Fruit fly (Drosophila melanogaster) whole organism, embryonic: ENCODE data around the gene CG43251.
A peak's percentile ranks its signal among the peaks of the same experiment; 100 is the strongest.

ENCODE experiments used
- Abd-B ChIP-seq: fragments of 200-800 bp; sonication (Bioruptor generic); optimal IDR thresholded peaks from 2 replicates; lab custom pipeline; 2018; ENCODE audit warnings: missing biosample characterization, mild to moderate bottlenecking, missing genetic modification characterization, moderate library complexity
- Awh ChIP-seq: fragments of 200-800 bp; sonication (Bioruptor generic); IDR thresholded peaks from 2 replicates; pipeline ENCODE4, ENCODE4 v1.3.6; 2022; ENCODE audit warnings: missing biosample characterization, missing genetic modification characterization
- CG10274 ChIP-seq: fragments of 200-800 bp; sonication (Bioruptor generic); optimal IDR thresholded peaks from 3 replicates; lab custom pipeline; 2017; ENCODE audit warnings: missing biosample characterization, mild to moderate bottlenecking, missing genetic modification characterization
- CG13287 ChIP-seq: fragments of 200-800 bp; sonication (Bioruptor generic); IDR thresholded peaks from 2 replicates; pipeline ENCODE4 v1.3.6; 2022; ENCODE audit warnings: missing biosample characterization, missing genetic modification characterization; ENCODE audit not compliant: partially characterized antibody
- CG14965 ChIP-seq: fragments of 200-800 bp; sonication (Bioruptor generic); optimal IDR thresholded peaks from 2 replicates; lab custom pipeline; 2016; ENCODE audit warnings: missing biosample characterization, missing genetic modification characterization, borderline replicate concordance
- CG15696 ChIP-seq: fragments of 200-800 bp; sonication (Bioruptor generic); optimal IDR thresholded peaks from 2 replicates; lab custom pipeline; 2019; ENCODE audit warnings: missing biosample characterization, mild to moderate bottlenecking, missing genetic modification characterization, moderate library complexity
- CG17186 ChIP-seq: fragments of 200-800 bp; sonication (Bioruptor generic); optimal IDR thresholded peaks from 3 replicates; lab custom pipeline; 2017; ENCODE audit warnings: missing biosample characterization, missing genetic modification reagents, missing genetic modification characterization
- CG2889 ChIP-seq: fragments of 200-800 bp; sonication (Bioruptor generic); IDR thresholded peaks from 3 replicates; pipeline ENCODE4 v1.3.6; 2022; ENCODE audit warnings: missing biosample characterization, missing genetic modification characterization
- CG3407 ChIP-seq: fragments of 200-800 bp; sonication (Bioruptor generic); optimal IDR thresholded peaks from 2 replicates; lab custom pipeline; 2018; ENCODE audit warnings: missing biosample characterization, mild to moderate bottlenecking, missing genetic modification characterization
- CG4424 ChIP-seq: fragments of 200-800 bp; sonication (Bioruptor generic); optimal IDR thresholded peaks from 3 replicates; lab custom pipeline; 2016; ENCODE audit warnings: missing biosample characterization, missing genetic modification characterization
- CG7372 ChIP-seq: fragments of 200-800 bp; sonication (Bioruptor generic); IDR thresholded peaks from 2 replicates; pipeline ENCODE4 v1.3.6; 2022; ENCODE audit warnings: missing biosample characterization, missing genetic modification characterization
- CG8388 ChIP-seq: fragments of 200-800 bp; sonication (Bioruptor generic); optimal IDR thresholded peaks from 2 replicates; lab custom pipeline; 2019; ENCODE audit warnings: missing biosample characterization, mild to moderate bottlenecking, missing genetic modification characterization, moderate library complexity
- CG9437 ChIP-seq: fragments of 200-800 bp; sonication (Bioruptor generic); optimal IDR thresholded peaks from 2 replicates; lab custom pipeline; 2018; ENCODE audit warnings: missing biosample characterization, mild to moderate bottlenecking, missing genetic modification characterization
- D ChIP-seq, 2 experiments: fragments of 200-800 bp in 1 of 2; fragments of >200 bp in 1 of 2; sonication (Bioruptor generic) in 1 of 2; optimal IDR thresholded peaks; 2 replicates in 1 of 2; 3 replicates in 1 of 2; lab custom pipeline; 2017; ENCODE audit warnings: mild to moderate bottlenecking in 1 of 2, missing biosample characterization in 1 of 2, missing genetic modification characterization in 1 of 2, missing genetic modification reagents in 1 of 2
- Dek ChIP-seq: fragments of 200-800 bp; sonication (Bioruptor generic); optimal IDR thresholded peaks from 3 replicates; lab custom pipeline; 2019; ENCODE audit warnings: missing biosample characterization, mild to moderate bottlenecking, missing genetic modification characterization, moderate library complexity
- Drgx ChIP-seq: fragments of 200-800 bp; sonication (Bioruptor generic); IDR thresholded peaks from 2 replicates; pipeline ENCODE4 v1.3.6; 2022; ENCODE audit warnings: missing biosample characterization, missing genetic modification characterization
- HmgZ ChIP-seq: fragments of 200-800 bp; sonication (Bioruptor generic); optimal IDR thresholded peaks from 2 replicates; lab custom pipeline; 2018; ENCODE audit warnings: missing biosample characterization, mild to moderate bottlenecking, missing genetic modification characterization
- Hmr ChIP-seq: fragments of 200-800 bp; sonication (Bioruptor generic); optimal IDR thresholded peaks from 3 replicates; lab custom pipeline; 2017; ENCODE audit warnings: mild to moderate bottlenecking, missing biosample characterization, missing genetic modification reagents, missing genetic modification characterization
- Med ChIP-seq: fragments of 200-800 bp; sonication (Bioruptor generic); peaks from one replicate; lab custom pipeline; 2016; ENCODE audit warnings: missing biosample characterization, missing genetic modification characterization, mild to moderate bottlenecking, inconsistent platforms, moderate library complexity
- Mrtf ChIP-seq: fragments of 200-800 bp; sonication (Bioruptor generic); IDR thresholded peaks from 3 replicates; pipeline ENCODE4 v1.3.6; 2022; ENCODE audit warnings: missing biosample characterization, missing genetic modification characterization
- Myb ChIP-seq: fragments of 200-800 bp; sonication (Bioruptor generic); optimal IDR thresholded peaks from 2 replicates; lab custom pipeline; 2016; ENCODE audit warnings: missing biosample characterization, missing genetic modification characterization
- Nf-YC ChIP-seq: fragments of 200-800 bp; optimal IDR thresholded peaks from 3 replicates; lab custom pipeline; 2019; ENCODE audit warnings: missing biosample characterization, mild to moderate bottlenecking, missing genetic modification characterization, moderate library complexity
- NfI ChIP-seq: fragments of 200-800 bp; sonication (Bioruptor generic); optimal IDR thresholded peaks from 3 replicates; lab custom pipeline; 2018; ENCODE audit warnings: missing biosample characterization, mild to moderate bottlenecking, missing genetic modification characterization, moderate library complexity
- PHDP ChIP-seq: fragments of 200-800 bp; sonication (Bioruptor generic); optimal IDR thresholded peaks from 3 replicates; lab custom pipeline; 2018; ENCODE audit warnings: missing biosample characterization, mild to moderate bottlenecking, missing genetic modification characterization, moderate library complexity
- Side ChIP-seq: fragments of 200-800 bp; sonication (Bioruptor generic); optimal IDR thresholded peaks from 2 replicates; lab custom pipeline; 2016; ENCODE audit warnings: missing biosample characterization, missing genetic modification characterization
- Six4 ChIP-seq: fragments of 200-800 bp; sonication (Bioruptor generic); optimal IDR thresholded peaks from 2 replicates; lab custom pipeline; 2016; ENCODE audit warnings: missing biosample characterization, missing genetic modification characterization
- Tbp ChIP-seq: fragments of >200 bp; optimal IDR thresholded peaks from 2 replicates; lab custom pipeline; 2018; ENCODE audit warnings: missing biosample characterization, missing genetic modification characterization
- Xrp1 ChIP-seq: fragments of 200-800 bp; sonication (Bioruptor generic); IDR thresholded peaks from 2 replicates; pipeline ENCODE4 v1.3.6; 2022; ENCODE audit warnings: missing biosample characterization, missing genetic modification characterization
- ara ChIP-seq: fragments of 200-800 bp; sonication (Bioruptor generic); IDR thresholded peaks from 2 replicates; pipeline ENCODE4 v1.3.6; 2022; ENCODE audit warnings: missing biosample characterization, missing genetic modification characterization
- bab2 ChIP-seq: fragments of 200-800 bp; sonication (Bioruptor generic); optimal IDR thresholded peaks from 2 replicates; lab custom pipeline; 2016; ENCODE audit warnings: missing biosample characterization, missing genetic modification characterization
- bcd ChIP-seq: fragments of 200-800 bp; sonication (Bioruptor generic); optimal IDR thresholded peaks from 2 replicates; lab custom pipeline; 2017; ENCODE audit warnings: missing biosample characterization, mild to moderate bottlenecking, missing genetic modification characterization
- ci ChIP-seq: fragments of 200-800 bp; sonication (Bioruptor generic); IDR thresholded peaks from 3 replicates; pipeline ENCODE4 v1.3.6; 2022; ENCODE audit warnings: missing biosample characterization, missing genetic modification characterization
- corto ChIP-seq: fragments of 200-800 bp; sonication (Bioruptor generic); optimal IDR thresholded peaks from 2 replicates; lab custom pipeline; 2016; ENCODE audit warnings: missing biosample characterization, mild to moderate bottlenecking, missing genetic modification characterization, moderate library complexity
- crc ChIP-seq: fragments of 200-800 bp; sonication (Bioruptor generic); optimal IDR thresholded peaks from 2 replicates; lab custom pipeline; 2016; ENCODE audit warnings: missing biosample characterization, missing genetic modification characterization
- dan ChIP-seq: fragments of 200-800 bp; sonication (Bioruptor generic); IDR thresholded peaks from 2 replicates; pipeline ENCODE4 v1.3.6; 2022; ENCODE audit warnings: missing biosample characterization, missing genetic modification characterization
- dimm ChIP-seq: fragments of 200-800 bp; sonication (Bioruptor generic); IDR thresholded peaks from 2 replicates; pipeline ENCODE4 v1.3.6; 2022; ENCODE audit warnings: missing biosample characterization, missing genetic modification characterization
- dm ChIP-seq: fragments of 200-800 bp; sonication (Bioruptor generic); optimal IDR thresholded peaks from 3 replicates; lab custom pipeline; 2016; ENCODE audit warnings: missing biosample characterization, missing genetic modification characterization
- ind ChIP-seq: fragments of 200-800 bp; sonication (Bioruptor generic); optimal IDR thresholded peaks from 3 replicates; lab custom pipeline; 2016; ENCODE audit warnings: missing biosample characterization, missing genetic modification characterization
- kah ChIP-seq: fragments of 200-800 bp; sonication (Bioruptor generic); optimal IDR thresholded peaks from 2 replicates; lab custom pipeline; 2018; ENCODE audit warnings: missing biosample characterization, mild to moderate bottlenecking, missing genetic modification characterization
- ro ChIP-seq: fragments of 200-800 bp; sonication (Bioruptor generic); IDR thresholded peaks from 2 replicates; pipeline ENCODE4 v1.3.6; 2022; ENCODE audit warnings: missing biosample characterization, missing genetic modification characterization
- sim ChIP-seq: fragments of 200-800 bp; sonication (Bioruptor generic); IDR thresholded peaks from 2 replicates; pipeline ENCODE4 v1.3.6; 2022; ENCODE audit warnings: missing biosample characterization, missing genetic modification characterization

CG43251 gene

DNA sequence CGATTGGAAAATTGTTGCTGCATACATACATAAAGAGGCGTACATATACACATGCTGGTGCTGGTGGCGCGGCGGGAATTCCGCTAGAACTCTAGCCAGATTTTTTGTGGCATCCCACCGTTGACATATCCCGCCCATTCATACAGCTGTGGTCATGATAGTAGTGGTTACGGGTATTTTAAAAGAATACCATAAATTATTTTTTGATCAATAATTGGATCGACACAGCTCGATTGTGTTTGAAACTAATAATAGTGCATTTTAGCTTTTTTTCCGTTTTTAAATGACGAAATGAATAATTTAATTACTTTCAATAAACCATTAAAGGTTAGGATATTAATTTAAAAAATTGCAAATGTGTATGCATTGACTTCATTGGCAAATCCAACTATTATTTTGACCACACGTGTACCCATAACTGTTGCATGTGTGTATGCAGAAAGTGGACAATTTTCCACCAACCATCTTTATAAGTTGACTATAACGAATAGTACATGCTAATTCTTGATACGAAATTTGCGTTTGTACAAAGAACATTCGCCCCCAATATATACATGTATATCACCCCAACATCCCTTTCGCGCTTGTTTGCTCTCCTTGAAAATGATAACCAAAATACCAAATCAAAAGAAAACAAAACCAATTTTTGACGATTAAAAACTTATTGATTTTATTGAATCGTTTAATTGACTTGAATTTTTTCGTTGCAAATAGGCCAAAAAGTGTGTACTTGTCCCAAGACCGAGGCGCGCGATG, 13.4 kb downstream of the CG43251 start (continued):
- TF ChIP-seq corto (GFP tag; lab: Kevin White, UChicago) (no peak), ind (peak; percentile 75), ci (GFP tag; lab: Robert Waterston, UW) (peak; percentile 92), Six4 (GFP tag; lab: Kevin White, UChicago) (peak; percentile 58), CG15696 (tag; lab: Kevin White, UChicago) (peak; percentile 12), Hmr (peak; percentile 84), dan (no peak), D (optimal IDR thresholded peaks at IDR 0.05; lab: Kevin White, UChicago) (no peak), D (GFP tag; optimal IDR thresholded peaks at IDR 0.05; lab: Kevin White, UChicago) (peak; percentile 56), dm (GFP tag; lab: Kevin White, UChicago) (no peak), CG2889 (GFP tag; lab: Robert Waterston, UW) (0 out of 3 replicates have a peak, but pooled peaks have one; percentile 47), kah (GFP tag; lab: Kevin White, UChicago) (peak; percentile 19), Med (GFP tag; lab: Kevin White, UChicago) (peak; percentile 97), Dek (tag; lab: Kevin White, UChicago) (peak; percentile 78), PHDP (peak; percentile 82), Tbp (GFP tag; lab: Kevin White, UChicago) (no peak), CG17186 (GFP tag; lab: Kevin White, UChicago) (peak; percentile 36), CG3407 (GFP tag; lab: Kevin White, UChicago) (peak; percentile 48), Abd-B (GFP tag; lab: Kevin White, UChicago) (peak; percentile 51), Xrp1 (GFP tag; lab: Robert Waterston, UW) (peak; percentile 87), bab2 (peak; percentile 77), Awh (peak; percentile 90), HmgZ (tag; lab: Kevin White, UChicago) (peak; percentile 63), Drgx (peak; percentile 87), CG13287 (GFP tag; lab: Robert Waterston, UW) (no peak)

DNA sequence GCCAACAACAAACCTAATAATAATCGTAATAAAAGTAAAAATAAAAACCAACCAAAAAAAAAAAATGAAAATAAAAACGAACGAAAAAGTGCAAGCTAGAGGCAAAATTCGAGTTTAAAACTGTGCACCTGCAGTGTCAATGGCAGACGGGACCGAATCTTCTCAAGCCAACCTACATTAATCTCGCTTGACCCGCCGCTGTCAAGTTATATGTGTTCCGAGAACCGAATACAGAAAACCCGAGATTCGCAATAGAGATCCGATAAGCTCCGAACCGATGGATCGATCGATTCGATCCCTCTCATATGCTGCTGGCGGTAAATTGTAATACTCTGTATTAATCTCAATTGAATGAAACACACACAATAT, 13.9 kb downstream of the CG43251 start:
- no peak for TF ChIP-seq CG10274
- no peak for TF ChIP-seq NfI (GFP tag; lab: Kevin White, UChicago)
- TF ChIP-seq crc (GFP tag; lab: Kevin White, UChicago): no peak
- TF ChIP-seq CG4424: no peak
- no peak for TF ChIP-seq CG8388 (GFP tag; lab: Kevin White, UChicago)
- TF ChIP-seq bcd (GFP tag; lab: Kevin White, UChicago): no peak
- TF ChIP-seq Side (GFP tag; lab: Kevin White, UChicago): no peak
- TF ChIP-seq CG14965 (GFP tag; lab: Kevin White, UChicago): no peak
- no peak for TF ChIP-seq CG9437 (GFP tag; lab: Kevin White, UChicago)
- no peak for TF ChIP-seq dimm (GFP tag; lab: Robert Waterston, UW)
- no peak for TF ChIP-seq ro (GFP tag; lab: Robert Waterston, UW)
- TF ChIP-seq CG7372 (GFP tag; lab: Robert Waterston, UW): no peak
- no peak for TF ChIP-seq Mrtf (GFP tag; lab: Robert Waterston, UW)
- no peak for TF ChIP-seq ara (GFP tag; lab: Robert Waterston, UW)
- no peak for TF ChIP-seq Myb (GFP tag; lab: Kevin White, UChicago)
- TF ChIP-seq Nf-YC (tag; lab: Kevin White, UChicago): no peak
- TF ChIP-seq sim (GFP tag; lab: Robert Waterston, UW): no peak
